Worm (Caenorhabditis elegans) whole organism, early embryonic: ENCODE measurements around the gene ptr-1.

Experiments
- B0310.2 ChIP-seq: sonication (generic microtip); optimal IDR thresholded peaks from 2 replicates; lab custom pipeline; 2016; ENCODE audit warnings: mild to moderate bottlenecking, missing genetic modification characterization, missing compliant biosample characterization
- F13C5.2 ChIP-seq: sonication (generic microtip); optimal IDR thresholded peaks from 2 replicates; lab custom pipeline; 2017; ENCODE audit warnings: mild to moderate bottlenecking, missing genetic modification characterization, inconsistent platforms, missing compliant biosample characterization
- aly-1 ChIP-seq: sonication (generic microtip); optimal IDR thresholded peaks from 2 replicates; lab custom pipeline; 2016; ENCODE audit warnings: missing genetic modification characterization, missing compliant biosample characterization
- ama-1 ChIP-seq: fragments of 150-350 bp; optimal IDR thresholded peaks from 2 replicates; lab custom pipeline; 2014
- ceh-13 ChIP-seq: fragments of 200-800 bp; sonication (Bioruptor generic); optimal IDR thresholded peaks from 2 replicates; lab custom pipeline; 2018; ENCODE audit warnings: mild to moderate bottlenecking, missing genetic modification characterization, missing compliant biosample characterization
- ceh-36 ChIP-seq: sonication (generic microtip); optimal IDR thresholded peaks from 2 replicates; lab custom pipeline; 2016; ENCODE audit warnings: missing genetic modification characterization, inconsistent platforms, missing compliant biosample characterization
- ets-7 ChIP-seq: sonication (generic microtip); optimal IDR thresholded peaks from 2 replicates; lab custom pipeline; 2016; ENCODE audit warnings: missing genotype, missing genetic modification characterization, missing compliant biosample characterization
- flt-1 ChIP-seq: fragments of 200-800 bp; sonication (Bioruptor generic); IDR thresholded peaks from 2 replicates; pipeline ENCODE4 v1.3.6; 2022; ENCODE audit warnings: missing genetic modification characterization, missing compliant biosample characterization
- hmbx-1 ChIP-seq: sonication (generic microtip); optimal IDR thresholded peaks from 2 replicates; lab custom pipeline; 2016; ENCODE audit warnings: mild to moderate bottlenecking, missing genetic modification characterization, missing compliant biosample characterization
- hmg-4 ChIP-seq: fragments of 200-800 bp; sonication (Bioruptor generic); optimal IDR thresholded peaks from 2 replicates; lab custom pipeline; 2018; ENCODE audit warnings: mild to moderate bottlenecking, missing genetic modification characterization, missing compliant biosample characterization
- hnd-1 ChIP-seq: sonication (generic microtip); optimal IDR thresholded peaks from 2 replicates; lab custom pipeline; 2016; ENCODE audit warnings: missing genetic modification characterization, missing compliant biosample characterization
- pes-1 ChIP-seq: fragments of 200-800 bp; sonication (Bioruptor generic); IDR thresholded peaks from 2 replicates; pipeline ENCODE4 v1.3.6; 2022; ENCODE audit warnings: missing genetic modification reagents, missing genetic modification characterization, missing compliant biosample characterization
- scrt-1 ChIP-seq: fragments of 200-800 bp; sonication (Bioruptor generic); IDR thresholded peaks from 2 replicates; pipeline ENCODE4 v1.3.6; 2022; ENCODE audit warnings: missing genetic modification characterization, missing compliant biosample characterization
- sea-1 ChIP-seq: fragments of 200-800 bp; sonication (Bioruptor generic); conservative IDR thresholded peaks from 2 replicates; pipeline ENCODE4 v1.3.6; 2022; ENCODE audit warnings: missing genetic modification characterization, missing compliant biosample characterization
- tbx-11 ChIP-seq: fragments of 200-800 bp; sonication (Bioruptor generic); IDR thresholded peaks from 2 replicates; pipeline ENCODE4 v1.3.6; 2022; ENCODE audit warnings: missing genetic modification characterization, missing compliant biosample characterization
- tbx-37 ChIP-seq: fragments of 200-800 bp; sonication (Bioruptor generic); conservative IDR thresholded peaks from 2 replicates; pipeline ENCODE4 v1.3.6; 2022; ENCODE audit warnings: missing genetic modification reagents, missing genetic modification characterization, missing compliant biosample characterization
- tra-4 ChIP-seq: sonication (generic microtip); optimal IDR thresholded peaks from 2 replicates; lab custom pipeline; 2017; ENCODE audit warnings: missing genetic modification characterization, missing compliant biosample characterization

Gene ptr-1

DNA sequence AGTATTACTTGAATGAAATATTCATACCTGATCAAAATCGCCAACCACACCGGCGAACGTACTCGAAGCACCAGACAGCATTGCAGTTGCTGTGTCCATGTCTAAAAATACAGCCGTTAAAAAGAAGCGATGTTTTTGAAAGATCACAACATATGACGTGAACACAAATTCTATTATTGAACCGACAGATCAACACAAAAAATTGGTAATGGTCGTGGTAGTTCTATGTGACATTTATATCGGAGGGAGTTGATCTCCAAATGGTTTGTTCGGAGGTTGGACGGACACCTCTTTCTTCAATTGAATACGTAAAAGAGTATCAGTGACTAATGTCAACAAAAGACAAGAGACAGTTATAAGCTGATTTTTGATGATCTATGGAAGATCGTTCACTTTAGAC, 40.2 kb downstream of the ptr-1 start, which contains the start of gene pitr-3:
Gene pitr-3 (minus strand): TSS at position 101 of the 400 bp plus-strand sequence.
- no peak for TF ChIP-seq scrt-1 (GFP tag; lab: Robert Waterston, UW)
- no peak for TF ChIP-seq ceh-36 (tag; lab: Kevin White, UChicago)
- no peak for TF ChIP-seq tra-4 (tag; lab: Kevin White, UChicago)
- no peak for TF ChIP-seq tbx-11 (GFP tag; lab: Robert Waterston, UW)

DNA sequence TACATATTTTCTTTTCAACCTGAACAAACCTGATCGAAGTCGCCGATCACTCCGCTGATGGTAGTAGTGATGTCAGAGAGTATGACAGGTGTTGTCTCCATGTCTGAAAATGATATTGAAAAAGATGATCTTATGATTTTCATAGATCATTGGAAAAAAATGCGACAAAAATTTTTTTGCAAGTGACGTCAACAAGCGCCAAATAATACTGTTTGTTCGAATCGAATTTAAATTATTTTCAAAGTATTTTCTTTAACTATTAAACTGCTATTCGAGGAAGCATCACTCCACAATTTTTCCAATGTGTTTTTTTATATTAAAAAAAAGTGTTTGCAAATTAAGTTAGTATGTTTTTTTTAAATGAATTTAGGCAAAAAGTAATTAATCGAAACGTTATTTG, 43.9 kb downstream of the ptr-1 start, which contains the start of gene pitr-2:
Gene pitr-2 (minus strand): TSS at position 101 of the 400 bp plus-strand sequence.
- TF ChIP-seq sea-1 = no peak
- no peak for TF ChIP-seq pes-1 (GFP tag; lab: Robert Waterston, UW)
- TF ChIP-seq scrt-1 (GFP tag; lab: Robert Waterston, UW) = no peak
- no peak for TF ChIP-seq hmbx-1 (tag; lab: Kevin White, UChicago)
- no peak for TF ChIP-seq hnd-1 (tag; lab: Kevin White, UChicago)
- no peak for TF ChIP-seq F13C5.2 (tag; lab: Kevin White, UChicago)
- no peak for TF ChIP-seq ceh-36 (tag; lab: Kevin White, UChicago)
- no peak for TF ChIP-seq flt-1 (GFP tag; lab: Robert Waterston, UW)
- no peak for TF ChIP-seq B0310.2 (tag; lab: Kevin White, UChicago)
- TF ChIP-seq tra-4 (tag; lab: Kevin White, UChicago) = no peak
- TF ChIP-seq aly-1 = no peak
- TF ChIP-seq ets-7 (tag; lab: Kevin White, UChicago) = no peak
- TF ChIP-seq ceh-13 (GFP tag; lab: Kevin White, UChicago) = no peak
- TF ChIP-seq tbx-37 (GFP tag; lab: Robert Waterston, UW) = no peak
- TF ChIP-seq tbx-11 (GFP tag; lab: Robert Waterston, UW) = no peak
- no peak for TF ChIP-seq ama-1 (lab: Kevin White, UChicago)
- no peak for TF ChIP-seq hmg-4 (GFP tag; lab: Kevin White, UChicago)

DNA sequence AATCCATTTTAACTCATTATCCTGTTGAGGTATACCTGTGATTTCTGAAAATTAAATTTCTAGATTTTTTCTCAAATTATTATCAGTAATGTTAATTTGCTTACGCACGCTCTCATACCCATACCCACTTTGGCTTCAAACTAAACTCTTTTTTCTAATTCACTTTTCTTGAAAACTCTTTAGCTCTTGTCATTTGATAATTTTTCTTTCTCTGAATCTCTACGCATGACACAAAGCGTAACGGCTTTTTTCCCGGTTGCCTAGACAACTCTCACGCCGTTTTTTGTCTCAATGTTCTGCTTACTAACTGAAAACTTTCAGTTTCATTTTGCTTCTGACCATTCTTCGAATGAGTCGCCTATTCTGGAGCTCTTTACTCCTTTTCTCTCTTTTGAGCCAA, 47.6 kb downstream of the ptr-1 start, which contains the start of gene B0222.1:
Gene B0222.1 (plus strand): TSS at position 306 of the 400 bp plus-strand sequence.
- TF ChIP-seq sea-1 = no peak
- no peak for TF ChIP-seq hnd-1 (tag; lab: Kevin White, UChicago)
- no peak for TF ChIP-seq ceh-36 (tag; lab: Kevin White, UChicago)
- TF ChIP-seq tbx-37 (GFP tag; lab: Robert Waterston, UW) = no peak
- no peak for TF ChIP-seq ceh-13 (GFP tag; lab: Kevin White, UChicago)
- TF ChIP-seq ets-7 (tag; lab: Kevin White, UChicago) = no peak
- TF ChIP-seq aly-1 = no peak
- TF ChIP-seq pes-1 (GFP tag; lab: Robert Waterston, UW) = no peak
- no peak for TF ChIP-seq hmbx-1 (tag; lab: Kevin White, UChicago)
- no peak for TF ChIP-seq flt-1 (GFP tag; lab: Robert Waterston, UW)
- TF ChIP-seq ama-1 (lab: Kevin White, UChicago) = no peak
- TF ChIP-seq hmg-4 (GFP tag; lab: Kevin White, UChicago) = no peak
- TF ChIP-seq scrt-1 (GFP tag; lab: Robert Waterston, UW) = no peak
- no peak for TF ChIP-seq F13C5.2 (tag; lab: Kevin White, UChicago)
- TF ChIP-seq tra-4 (tag; lab: Kevin White, UChicago) = no peak
- TF ChIP-seq B0310.2 (tag; lab: Kevin White, UChicago) = no peak
- TF ChIP-seq tbx-11 (GFP tag; lab: Robert Waterston, UW) = no peak

DNA sequence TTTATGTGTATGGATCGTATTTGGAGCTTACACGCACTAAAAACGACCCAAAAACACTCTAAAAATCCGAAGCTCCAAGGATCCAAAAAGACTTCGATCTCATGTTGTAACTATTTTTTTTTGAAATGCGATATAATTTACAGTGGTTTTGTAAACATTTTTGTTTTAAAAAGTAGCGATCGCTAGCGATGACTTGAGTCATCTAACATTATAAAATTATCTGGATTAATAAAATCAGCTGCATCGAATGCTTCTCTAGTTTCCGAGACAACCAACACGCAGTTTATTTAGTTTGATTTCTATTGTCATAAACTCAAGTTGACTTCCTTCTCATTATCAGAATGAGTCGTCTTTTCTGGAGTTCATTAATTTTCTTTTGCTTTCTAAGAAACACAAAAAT, 49.5 kb downstream of the ptr-1 start, which contains the start of gene F21C10.1:
Gene F21C10.1 (plus strand): TSS at position 301 of the 400 bp plus-strand sequence.
- TF ChIP-seq hmbx-1 (tag; lab: Kevin White, UChicago) (no peak), ama-1 (lab: Kevin White, UChicago) (no peak), hmg-4 (GFP tag; lab: Kevin White, UChicago) (no peak), tbx-37 (GFP tag; lab: Robert Waterston, UW) (no peak), tra-4 (tag; lab: Kevin White, UChicago) (no peak), tbx-11 (GFP tag; lab: Robert Waterston, UW) (no peak), ceh-13 (GFP tag; lab: Kevin White, UChicago) (no peak), F13C5.2 (tag; lab: Kevin White, UChicago) (no peak)

DNA sequence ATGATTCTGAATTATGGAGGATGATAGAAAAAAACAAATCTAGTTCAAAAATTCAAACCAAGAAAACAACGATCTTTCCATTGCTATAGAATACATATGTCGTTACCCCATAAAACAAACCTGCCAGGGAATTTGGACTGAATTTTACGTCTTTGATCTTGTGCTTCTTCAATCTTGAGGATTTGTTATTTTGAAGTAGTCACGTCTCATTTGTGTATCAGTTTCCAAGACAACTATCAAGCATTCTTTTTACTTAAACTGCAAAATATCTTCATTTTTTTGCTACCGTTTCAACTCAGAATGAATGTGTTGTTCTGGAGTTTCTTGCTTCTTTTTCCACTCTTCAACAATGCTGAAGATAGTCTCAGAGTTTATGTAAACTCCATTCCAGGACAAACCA, 50.8 kb downstream of the ptr-1 start, which contains the start of gene F21C10.19:
Gene F21C10.19 (plus strand): TSS at position 301 of the 400 bp plus-strand sequence.
- TF ChIP-seq hnd-1 (tag; lab: Kevin White, UChicago) (no peak), hmg-4 (GFP tag; lab: Kevin White, UChicago) (no peak), tra-4 (tag; lab: Kevin White, UChicago) (no peak), ceh-36 (tag; lab: Kevin White, UChicago) (no peak), aly-1 (no peak)

DNA sequence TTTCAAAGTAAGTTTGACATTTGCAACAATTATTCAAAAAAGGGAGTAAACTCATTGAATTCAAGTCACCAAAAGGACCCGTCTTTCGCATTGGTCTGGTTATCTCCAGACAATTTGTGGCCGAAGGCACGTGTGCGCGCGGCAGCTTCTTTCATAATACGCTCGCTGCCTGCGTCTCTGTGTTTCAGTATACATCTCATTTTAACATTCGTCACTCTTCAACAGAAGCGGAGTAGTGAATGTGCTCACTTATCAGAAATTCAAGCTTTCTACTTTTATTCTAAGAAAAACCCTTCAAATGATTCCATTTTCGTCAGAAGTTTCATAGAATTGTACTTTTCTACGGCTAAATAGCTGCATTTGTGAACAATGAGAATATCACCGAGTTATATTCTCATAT, 53.0 kb downstream of the ptr-1 start:
- TF ChIP-seq tra-4 (tag; lab: Kevin White, UChicago) = no peak
- no peak for TF ChIP-seq ets-7 (tag; lab: Kevin White, UChicago)
- no peak for TF ChIP-seq ama-1 (lab: Kevin White, UChicago)
- no peak for TF ChIP-seq tbx-11 (GFP tag; lab: Robert Waterston, UW)
- TF ChIP-seq tbx-37 (GFP tag; lab: Robert Waterston, UW) = no peak
- no peak for TF ChIP-seq ceh-36 (tag; lab: Kevin White, UChicago)
- TF ChIP-seq flt-1 (GFP tag; lab: Robert Waterston, UW) = no peak
- TF ChIP-seq F13C5.2 (tag; lab: Kevin White, UChicago) = no peak
- TF ChIP-seq pes-1 (GFP tag; lab: Robert Waterston, UW) = no peak
- no peak for TF ChIP-seq aly-1
- no peak for TF ChIP-seq B0310.2 (tag; lab: Kevin White, UChicago)
- no peak for TF ChIP-seq sea-1
- no peak for TF ChIP-seq hnd-1 (tag; lab: Kevin White, UChicago)
- TF ChIP-seq hmbx-1 (tag; lab: Kevin White, UChicago) = no peak
- no peak for TF ChIP-seq scrt-1 (GFP tag; lab: Robert Waterston, UW)
- TF ChIP-seq hmg-4 (GFP tag; lab: Kevin White, UChicago) = no peak
